Fruit fly (Drosophila melanogaster) whole organism, pupa: ENCODE measurements around the gene CG13380.

Experiments
- CG10348 ChIP-seq: fragments of 200-800 bp; sonication (Bioruptor generic); IDR thresholded peaks from 2 replicates; pipeline ENCODE4 v1.3.6; 2022; ENCODE audit warnings: missing biosample characterization, missing genetic modification characterization
- CG12605 ChIP-seq: fragments of 200-800 bp; sonication (Bioruptor generic); IDR thresholded peaks from 2 replicates; pipeline ENCODE4 v1.3.6; 2022; ENCODE audit warnings: missing biosample characterization, missing genetic modification characterization
- CG13204 ChIP-seq: fragments of 200-800 bp; sonication (Bioruptor generic); optimal IDR thresholded peaks from 2 replicates; lab custom pipeline; 2018; ENCODE audit warnings: missing biosample characterization, mild to moderate bottlenecking, missing genetic modification characterization, moderate library complexity
- CG15710 ChIP-seq: fragments of 200-800 bp; sonication (Bioruptor generic); optimal IDR thresholded peaks from 2 replicates; lab custom pipeline; 2018; ENCODE audit warnings: missing biosample characterization, mild to moderate bottlenecking, missing genetic modification characterization, moderate library complexity
- CG4496 ChIP-seq: fragments of 200-800 bp; sonication (Bioruptor generic); IDR thresholded peaks from 3 replicates; pipeline ENCODE4 v1.3.6; 2022; ENCODE audit warnings: missing biosample characterization, missing genetic modification characterization
- CG9948 ChIP-seq: fragments of 200-800 bp; sonication (Bioruptor generic); optimal IDR thresholded peaks from 2 replicates; lab custom pipeline; 2018; ENCODE audit warnings: missing biosample characterization, mild to moderate bottlenecking, missing genetic modification characterization, moderate library complexity
- EcR ChIP-seq: fragments of 200-800 bp; sonication (Bioruptor generic); optimal IDR thresholded peaks from 3 replicates; lab custom pipeline; 2019; ENCODE audit warnings: missing biosample characterization, missing genetic modification characterization, mild to moderate bottlenecking, moderate library complexity, missing genetic modification reagents
- Ets98B ChIP-seq: fragments of 200-800 bp; sonication (Bioruptor generic); IDR thresholded peaks from 2 replicates; pipeline ENCODE4 v1.3.6; 2022; ENCODE audit warnings: missing biosample characterization, missing genetic modification characterization
- Pif1A ChIP-seq: fragments of 200-800 bp; sonication (Bioruptor generic); optimal IDR thresholded peaks from 3 replicates; lab custom pipeline; 2016; ENCODE audit warnings: missing biosample characterization, missing genetic modification characterization
- Pif1B ChIP-seq: fragments of 200-800 bp; sonication (Bioruptor generic); optimal IDR thresholded peaks from 3 replicates; lab custom pipeline; 2016; ENCODE audit warnings: missing biosample characterization, missing genetic modification characterization
- Snoo ChIP-seq: fragments of 200-800 bp; sonication (Bioruptor generic); optimal IDR thresholded peaks from 3 replicates; lab custom pipeline; 2017; ENCODE audit warnings: missing biosample characterization, mild to moderate bottlenecking, missing genetic modification characterization, inconsistent platforms
- fd96Ca ChIP-seq: fragments of 200-800 bp; sonication (Bioruptor generic); IDR thresholded peaks from 3 replicates; pipeline ENCODE4 v1.3.6; 2022; ENCODE audit warnings: missing biosample characterization, missing genetic modification characterization
- gl ChIP-seq: fragments of 200-800 bp; sonication (Bioruptor generic); optimal IDR thresholded peaks from 2 replicates; lab custom pipeline; 2018; ENCODE audit warnings: missing biosample characterization, mild to moderate bottlenecking, missing genetic modification characterization
- rn ChIP-seq: fragments of 200-800 bp; sonication (Bioruptor generic); IDR thresholded peaks from 2 replicates; pipeline ENCODE4 v1.3.6; 2022; ENCODE audit warnings: missing biosample characterization, missing genetic modification characterization

DNA sequence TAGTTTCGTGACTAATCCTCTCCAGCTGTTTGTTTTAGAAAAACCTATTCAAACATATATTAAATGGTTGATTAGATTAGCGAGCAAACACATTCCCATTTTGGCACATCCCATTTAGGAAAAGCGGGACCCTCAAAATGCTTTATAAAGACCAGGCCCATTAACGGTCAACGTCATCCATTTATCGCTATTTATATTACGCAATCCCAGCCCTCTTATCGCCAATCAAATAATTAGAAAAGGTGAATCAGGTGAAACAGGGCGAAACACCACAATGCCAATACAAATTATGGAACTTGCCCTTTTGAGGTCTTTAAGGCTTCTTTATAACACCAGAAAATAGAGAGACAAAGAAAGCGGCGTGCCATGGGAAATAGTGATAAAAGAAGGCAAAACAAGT lies 20.3 kb upstream of the CG13380 start:
- TF ChIP-seq EcR (GFP tag; lab: Kevin White, UChicago) (no peak), gl (tag; lab: Kevin White, UChicago) (no peak), CG9948 (tag; lab: Kevin White, UChicago) (no peak), CG15710 (tag; lab: Kevin White, UChicago) (no peak), rn (GFP tag; lab: Robert Waterston, UW) (no peak), Pif1B (no peak), Ets98B (GFP tag; lab: Robert Waterston, UW) (no peak), CG10348 (GFP tag; lab: Robert Waterston, UW) (no peak), fd96Ca (GFP tag; lab: Robert Waterston, UW) (no peak), Pif1A (GFP tag; lab: Kevin White, UChicago) (no peak), CG4496 (GFP tag; lab: Robert Waterston, UW) (no peak), Snoo (tag; lab: Kevin White, UChicago) (no peak), CG12605 (no peak), CG13204 (no peak)
